Worm (Caenorhabditis elegans): Measurements from ENCODE around the gene ref-1.

Gene ref-1

DNA sequence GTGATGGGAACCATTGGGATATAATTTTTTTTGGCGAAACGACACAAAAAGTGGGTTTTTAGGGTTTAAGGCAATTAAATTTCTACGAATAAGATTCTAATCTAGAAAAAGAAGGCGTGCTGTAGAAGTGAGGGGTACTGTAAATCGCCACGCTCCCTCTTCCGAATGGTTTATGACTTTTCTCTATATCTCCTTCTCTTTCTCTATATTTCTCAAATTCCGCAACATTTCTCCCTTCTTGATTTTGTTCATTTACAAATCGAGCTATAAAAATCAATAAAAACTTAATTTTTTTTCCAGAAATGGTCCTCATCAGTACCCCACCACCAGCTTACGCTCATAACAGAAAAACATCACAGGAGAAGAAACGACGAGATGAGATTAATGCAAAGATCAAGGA is at the start of gene ref-1:
TSS of gene ref-1 (plus strand) at position 301 of the 400 bp plus-strand sequence.
- TF ChIP-seq pqm-1 (tag; optimal IDR thresholded peaks at IDR 0.05) (no peak), ceh-90 (tag; optimal IDR thresholded peaks at IDR 0.05) (no peak), nhr-20 (tag; optimal IDR thresholded peaks at IDR 0.05) (no peak), lin-13 (GFP tag; optimal IDR thresholded peaks at IDR 0.05) (no peak), efl-1 (optimal IDR thresholded peaks at IDR 0.05) (no peak), efl-1 (GFP tag; optimal IDR thresholded peaks at IDR 0.05 in 1 of 2) (peak in 1 of 2 experiments; percentile 54)

DNA sequence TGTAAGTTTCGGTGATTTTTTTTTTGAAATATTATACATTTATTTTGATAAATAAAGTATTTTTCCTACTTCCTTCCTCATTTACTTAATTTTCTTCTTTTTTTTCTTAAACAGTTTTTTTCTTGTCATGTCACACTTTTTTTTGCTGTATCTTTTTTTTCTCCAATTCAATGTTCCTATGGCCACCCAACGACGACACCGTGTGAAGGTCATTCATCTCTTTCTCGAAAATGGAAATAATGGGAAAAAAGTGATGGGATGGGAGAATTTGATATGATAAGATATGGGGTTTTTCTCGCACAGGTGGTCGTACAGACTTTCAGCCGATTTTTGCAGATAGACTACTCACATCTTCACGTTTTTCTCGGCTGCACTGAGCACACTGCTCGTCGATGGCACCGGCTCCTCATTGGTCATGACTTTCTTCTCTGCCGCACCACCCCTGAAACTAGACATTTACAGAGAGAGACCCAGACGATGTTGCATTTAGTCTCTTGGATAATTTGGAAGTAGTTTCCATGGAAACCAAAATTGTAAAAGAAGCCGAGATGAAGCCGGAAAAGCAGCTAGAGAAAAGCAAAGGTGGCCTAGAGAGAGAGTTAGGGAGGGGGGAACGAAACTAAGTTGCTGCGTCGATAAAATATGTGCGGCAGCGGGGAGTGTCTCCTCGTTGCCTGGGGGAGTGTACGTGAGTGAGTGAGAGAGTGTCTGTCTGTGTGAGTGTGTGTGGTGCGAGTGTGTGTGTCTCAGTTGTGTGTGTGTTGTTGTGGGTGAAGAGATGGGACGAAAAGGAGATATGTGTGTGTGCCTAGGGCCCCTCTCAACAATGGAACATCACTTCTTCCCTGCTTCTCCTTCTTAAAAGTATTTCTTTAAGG is 49.1 kb upstream of the ref-1 start, which contains the start of gene daf-19:
TSS of gene daf-19 (minus strand) at position 442 of the 878 bp plus-strand sequence.
- TF ChIP-seq nhr-19 (GFP tag; conservative IDR thresholded peaks at IDR 0.05): peak; percentile 30; the same call in 1 of the 2 replicates
- TF ChIP-seq irx-1 (tag; optimal IDR thresholded peaks at IDR 0.05): peak; percentile 39
- TF ChIP-seq nhr-84 (tag; optimal IDR thresholded peaks at IDR 0.05): no peak
- no peak for TF ChIP-seq ztf-4 (tag; optimal IDR thresholded peaks at IDR 0.05)
- TF ChIP-seq sup-37 (GFP tag; optimal IDR thresholded peaks at IDR 0.05): no peak
- peak; percentile 75 for TF ChIP-seq egl-13 (tag; optimal IDR thresholded peaks at IDR 0.05)
- peak; percentile 66 for TF ChIP-seq nhr-71 (tag; optimal IDR thresholded peaks at IDR 0.05)
- TF ChIP-seq mep-1 (tag; optimal IDR thresholded peaks at IDR 0.05): peak; percentile 55
- TF ChIP-seq aha-1 (tag; optimal IDR thresholded peaks at IDR 0.05): no peak
- TF ChIP-seq efl-1 (optimal IDR thresholded peaks at IDR 0.05): peak; percentile 27 to 35
- TF ChIP-seq efl-1 (GFP tag; optimal IDR thresholded peaks at IDR 0.05 in 1 of 2): peak in 1 of 2 experiments; percentile 18
- no peak for TF ChIP-seq mef-2 (tag; optimal IDR thresholded peaks at IDR 0.05)
- TF ChIP-seq ceh-8 (GFP tag; optimal IDR thresholded peaks at IDR 0.05): no peak
- TF ChIP-seq elt-2 (tag; optimal IDR thresholded peaks at IDR 0.05): no peak
- TF ChIP-seq C34B4.2 (tag; optimal IDR thresholded peaks at IDR 0.05): no peak
- TF ChIP-seq nhr-76 (tag; optimal IDR thresholded peaks at IDR 0.05): no peak
- TF ChIP-seq xbp-1 (tag; optimal IDR thresholded peaks at IDR 0.05): peak; percentile 30
- peak; percentile 48 to 59 for TF ChIP-seq lsy-2 (tag; optimal IDR thresholded peaks at IDR 0.05)
- no peak for TF ChIP-seq lin-39 (tag; optimal IDR thresholded peaks at IDR 0.05)
- TF ChIP-seq elt-3 (tag; optimal IDR thresholded peaks at IDR 0.05): peak in 2 of 6 experiments; percentile 28 to 88
- TF ChIP-seq alr-1 (tag; optimal IDR thresholded peaks at IDR 0.05; ENCODE audit: borderline replicate concordance): no peak
- no peak for TF ChIP-seq nhr-28 (tag; optimal IDR thresholded peaks at IDR 0.05)
- TF ChIP-seq nhr-47 (tag; optimal IDR thresholded peaks at IDR 0.05): peak; percentile 77
- no peak for TF ChIP-seq tlp-1 (tag; optimal IDR thresholded peaks at IDR 0.05)
- no peak for TF ChIP-seq ces-1 (GFP tag; optimal IDR thresholded peaks at IDR 0.05)
- TF ChIP-seq pax-3 (tag; optimal IDR thresholded peaks at IDR 0.05): peak; percentile 60
- no peak for TF ChIP-seq nhr-85 (tag)
- peak; percentile 16 for TF ChIP-seq lir-3 (tag; optimal IDR thresholded peaks at IDR 0.05; ENCODE audit: poor library complexity)
- no peak for TF ChIP-seq aly-2 (tag; optimal IDR thresholded peaks at IDR 0.05)
- TF ChIP-seq nhr-77 (tag; optimal IDR thresholded peaks at IDR 0.05): peak; percentile 61
- TF ChIP-seq rnt-1 (tag; optimal IDR thresholded peaks at IDR 0.05): peak; percentile 50
- TF ChIP-seq lin-15B (tag; optimal IDR thresholded peaks at IDR 0.05): no peak
- peak; percentile 11 for TF ChIP-seq jun-1 (tag; optimal IDR thresholded peaks at IDR 0.05)
- no peak for TF ChIP-seq C04F5.9 (tag; optimal IDR thresholded peaks at IDR 0.05)
- TF ChIP-seq nhr-90 (tag; optimal IDR thresholded peaks at IDR 0.05; ENCODE audit: poor library complexity): no peak
- TF ChIP-seq pqm-1 (tag; optimal IDR thresholded peaks at IDR 0.05): no peak
- no peak for TF ChIP-seq mdl-1 (tag; optimal IDR thresholded peaks at IDR 0.05)
- no peak for TF ChIP-seq nhr-237 (tag; optimal IDR thresholded peaks at IDR 0.05)
- TF ChIP-seq Y116A8C.19 (tag; optimal IDR thresholded peaks at IDR 0.05; ENCODE audit: borderline replicate concordance): no peak
- TF ChIP-seq ama-1 (optimal IDR thresholded peaks at IDR 0.05): peak; percentile 34
- TF ChIP-seq nhr-12 (tag; optimal IDR thresholded peaks at IDR 0.05): no peak
- no peak for TF ChIP-seq unc-62 (GFP tag; optimal IDR thresholded peaks at IDR 0.05)
- TF ChIP-seq blmp-1 (tag; optimal IDR thresholded peaks at IDR 0.05): peak; percentile 59
- no peak for TF ChIP-seq ceh-90 (tag; optimal IDR thresholded peaks at IDR 0.05)
- TF ChIP-seq swsn-7 (tag; optimal IDR thresholded peaks at IDR 0.05): peak; percentile 63
- no peak for TF ChIP-seq ceh-63 (GFP tag; optimal IDR thresholded peaks at IDR 0.05)
- no peak for TF ChIP-seq ceh-88 (GFP tag; IDR thresholded peaks at IDR 0.05)
- TF ChIP-seq vab-15 (tag; optimal IDR thresholded peaks at IDR 0.05): no peak
